Worm (Caenorhabditis elegans) whole organism, early embryonic: ENCODE results near the gene R02F11.3.

Experiments used
- B0310.2 ChIP-seq: sonication (generic microtip); optimal IDR thresholded peaks from 2 replicates; lab custom pipeline; 2016; ENCODE audit warnings: mild to moderate bottlenecking, missing genetic modification characterization, missing compliant biosample characterization
- aly-1 ChIP-seq: sonication (generic microtip); optimal IDR thresholded peaks from 2 replicates; lab custom pipeline; 2016; ENCODE audit warnings: missing genetic modification characterization, missing compliant biosample characterization
- ama-1 ChIP-seq: fragments of 150-350 bp; optimal IDR thresholded peaks from 2 replicates; lab custom pipeline; 2014
- ceh-13 ChIP-seq: fragments of 200-800 bp; sonication (Bioruptor generic); optimal IDR thresholded peaks from 2 replicates; lab custom pipeline; 2018; ENCODE audit warnings: mild to moderate bottlenecking, missing genetic modification characterization, missing compliant biosample characterization
- ets-7 ChIP-seq: sonication (generic microtip); optimal IDR thresholded peaks from 2 replicates; lab custom pipeline; 2016; ENCODE audit warnings: missing genotype, missing genetic modification characterization, missing compliant biosample characterization
- flt-1 ChIP-seq: fragments of 200-800 bp; sonication (Bioruptor generic); IDR thresholded peaks from 2 replicates; pipeline ENCODE4 v1.3.6; 2022; ENCODE audit warnings: missing genetic modification characterization, missing compliant biosample characterization
- hmbx-1 ChIP-seq: sonication (generic microtip); optimal IDR thresholded peaks from 2 replicates; lab custom pipeline; 2016; ENCODE audit warnings: mild to moderate bottlenecking, missing genetic modification characterization, missing compliant biosample characterization
- hnd-1 ChIP-seq: sonication (generic microtip); optimal IDR thresholded peaks from 2 replicates; lab custom pipeline; 2016; ENCODE audit warnings: missing genetic modification characterization, missing compliant biosample characterization
- scrt-1 ChIP-seq: fragments of 200-800 bp; sonication (Bioruptor generic); IDR thresholded peaks from 2 replicates; pipeline ENCODE4 v1.3.6; 2022; ENCODE audit warnings: missing genetic modification characterization, missing compliant biosample characterization
- sea-1 ChIP-seq: fragments of 200-800 bp; sonication (Bioruptor generic); conservative IDR thresholded peaks from 2 replicates; pipeline ENCODE4 v1.3.6; 2022; ENCODE audit warnings: missing genetic modification characterization, missing compliant biosample characterization
- tbx-11 ChIP-seq: fragments of 200-800 bp; sonication (Bioruptor generic); IDR thresholded peaks from 2 replicates; pipeline ENCODE4 v1.3.6; 2022; ENCODE audit warnings: missing genetic modification characterization, missing compliant biosample characterization
- tbx-37 ChIP-seq: fragments of 200-800 bp; sonication (Bioruptor generic); conservative IDR thresholded peaks from 2 replicates; pipeline ENCODE4 v1.3.6; 2022; ENCODE audit warnings: missing genetic modification reagents, missing genetic modification characterization, missing compliant biosample characterization
- tra-4 ChIP-seq: sonication (generic microtip); optimal IDR thresholded peaks from 2 replicates; lab custom pipeline; 2017; ENCODE audit warnings: missing genetic modification characterization, missing compliant biosample characterization

- TF ChIP-seq hnd-1 (tag; lab: Kevin White, UChicago) (no peak), ama-1 (lab: Kevin White, UChicago) (no peak), scrt-1 (GFP tag; lab: Robert Waterston, UW) (no peak), ceh-13 (GFP tag; lab: Kevin White, UChicago) (no peak), tbx-37 (GFP tag; lab: Robert Waterston, UW) (no peak), B0310.2 (tag; lab: Kevin White, UChicago) (no peak), hmbx-1 (tag; lab: Kevin White, UChicago) (no peak), aly-1 (tag; lab: Kevin White, UChicago) (no peak), ets-7 (tag; lab: Kevin White, UChicago) (no peak), sea-1 (GFP tag; lab: Robert Waterston, UW) (no peak), tbx-11 (GFP tag; lab: Robert Waterston, UW) (no peak), tra-4 (tag; lab: Kevin White, UChicago) (no peak), flt-1 (GFP tag; lab: Robert Waterston, UW) (no peak)
Measured at ce11 chrV:4851969-4852368, 46.2 kb upstream of the R02F11.3 start.
